Fruit fly (Drosophila melanogaster) whole organism, prepupa: ENCODE measurements around the gene HGTX.

ENCODE experiments used
- Blimp-1 ChIP-seq: fragments of 200-800 bp; sonication (Bioruptor generic); optimal IDR thresholded peaks from 3 replicates; lab custom pipeline; 2017; ENCODE audit warnings: missing biosample characterization, missing genetic modification characterization, mild to moderate bottlenecking, moderate library complexity, missing genetic modification reagents
- CG10631 ChIP-seq: fragments of 200-800 bp; sonication (Bioruptor generic); optimal IDR thresholded peaks from 2 replicates; lab custom pipeline; 2016; ENCODE audit warnings: missing biosample characterization, missing genetic modification characterization
- CG8632 ChIP-seq: fragments of 200-800 bp; sonication (Bioruptor generic); optimal IDR thresholded peaks from 3 replicates; lab custom pipeline; 2016; ENCODE audit warnings: missing biosample characterization, missing genetic modification characterization
- CG9139 ChIP-seq: fragments of 200-800 bp; sonication (Bioruptor generic); optimal IDR thresholded peaks from 3 replicates; lab custom pipeline; 2017; ENCODE audit warnings: missing biosample characterization, mild to moderate bottlenecking, missing genetic modification characterization
- Ets21C ChIP-seq: fragments of 200-800 bp; sonication (Bioruptor generic); optimal IDR thresholded peaks from 3 replicates; lab custom pipeline; 2016; ENCODE audit warnings: missing biosample characterization, missing genetic modification characterization
- Smox ChIP-seq: fragments of 200-800 bp; sonication (Bioruptor generic); optimal IDR thresholded peaks from 3 replicates; lab custom pipeline; 2016; ENCODE audit warnings: missing biosample characterization, missing genetic modification characterization
- fd59A ChIP-seq: fragments of 200-800 bp; sonication (Bioruptor generic); optimal IDR thresholded peaks from 2 replicates; lab custom pipeline; 2017; ENCODE audit warnings: missing biosample characterization, mild to moderate bottlenecking, missing genetic modification characterization, missing genetic modification reagents
- ss ChIP-seq, 2 experiments: fragments of 200-800 bp; sonication (Bioruptor generic); optimal IDR thresholded peaks; 2 replicates in 1 of 2; 3 replicates in 1 of 2; lab custom pipeline; 2017 to 2018; ENCODE audit warnings: mild to moderate bottlenecking in 2 of 2, missing biosample characterization in 2 of 2, missing genetic modification characterization in 2 of 2, moderate library complexity in 1 of 2

- peak; percentile 91 for TF ChIP-seq CG8632 (GFP tag; lab: Kevin White, UChicago)
- peak; percentile 90 for TF ChIP-seq Smox
- TF ChIP-seq ss (GFP tag; optimal IDR thresholded peaks at IDR 0.05; lab: Kevin White, UChicago) = peak; percentile 89 to 91
- peak; percentile 95 for TF ChIP-seq CG10631 (GFP tag; lab: Kevin White, UChicago)
- TF ChIP-seq CG9139 = peak; percentile 85
- peak; percentile 89 for TF ChIP-seq fd59A (GFP tag; lab: Kevin White, UChicago)
- TF ChIP-seq Ets21C = peak; percentile 72
- peak; percentile 79 for TF ChIP-seq Blimp-1
Observed at dm6 chr3L:14636740-14637189, 37.4 kb upstream of the HGTX start.
